Worm (Caenorhabditis elegans): Measurements from ENCODE around the gene pmk-1.

DNA sequence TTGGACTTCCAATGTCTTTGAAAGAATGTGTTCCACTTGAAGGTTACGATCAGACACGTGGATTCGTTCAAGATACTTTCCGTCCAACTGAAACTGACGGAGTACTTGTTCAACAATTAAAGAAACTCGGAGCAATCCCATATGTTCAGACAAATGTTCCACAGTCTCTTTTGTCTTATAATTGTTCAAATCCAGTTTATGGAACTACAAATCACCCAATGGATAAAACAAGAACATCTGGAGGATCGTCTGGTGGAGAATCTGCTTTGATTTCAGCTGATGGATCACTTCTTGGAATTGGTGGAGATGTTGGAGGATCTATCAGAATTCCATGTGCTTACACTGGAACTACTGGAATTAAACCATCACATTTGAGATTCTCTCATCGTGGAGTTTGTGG, 4.6 kb downstream of the pmk-1 start:
- TF ChIP-seq lin-13 (GFP tag; optimal IDR thresholded peaks at IDR 0.05) (no peak), nhr-25 (tag; optimal IDR thresholded peaks at IDR 0.05; ENCODE audit: borderline replicate concordance, insufficient read depth) (no peak), daf-19 (GFP tag; conservative IDR thresholded peaks at IDR 0.05) (no peak), dpl-1 (GFP tag; optimal IDR thresholded peaks at IDR 0.05) (no peak), nhr-237 (tag; optimal IDR thresholded peaks at IDR 0.05) (no peak)

All from whole organism, L4 larva.